Fruit fly (Drosophila melanogaster): ENCODE results near the gene CG43168.

- TF ChIP-seq cic (GFP tag; optimal IDR thresholded peaks at IDR 0.05) = no peak
- TF ChIP-seq cnc (optimal IDR thresholded peaks at IDR 0.05) = no peak
- TF ChIP-seq Hr96 (GFP tag; optimal IDR thresholded peaks at IDR 0.05) = no peak
- no peak for TF ChIP-seq CG7101 (tag; optimal IDR thresholded peaks at IDR 0.05)
Observed at dm6 chr3L:6232261-6232660, 43.3 kb upstream of the CG43168 start, which contains the start of gene CG13299.

All from whole organism, adult.